Worm (Caenorhabditis elegans) whole organism, young adult: Measurements from ENCODE around the gene pqn-2.
A peak's percentile ranks its signal among the peaks of the same experiment; 100 is the strongest.

ENCODE experiments used
- B0261.1 ChIP-seq: sonication (generic microtip); optimal IDR thresholded peaks from 2 replicates; lab custom pipeline; 2016; ENCODE audit warnings: mild to moderate bottlenecking, missing genetic modification characterization, moderate library complexity, missing compliant biosample characterization
- C06A6.2 ChIP-seq: fragments of 200-800 bp; sonication (Bioruptor generic); conservative IDR thresholded peaks from 2 replicates; pipeline ENCODE4 v1.3.6; 2022; ENCODE audit warnings: missing genetic modification characterization, missing compliant biosample characterization
- F10E7.11 ChIP-seq: sonication (generic microtip); optimal IDR thresholded peaks from 2 replicates; lab custom pipeline; 2017; ENCODE audit warnings: mild to moderate bottlenecking, missing genetic modification characterization, moderate library complexity, missing compliant biosample characterization
- F37B4.10 ChIP-seq: fragments of 200-800 bp; sonication (Bioruptor generic); IDR thresholded peaks from 2 replicates; pipeline ENCODE4 v1.3.6; 2022; ENCODE audit warnings: missing genetic modification characterization, missing compliant biosample characterization
- F55B11.4 ChIP-seq: sonication (generic microtip); optimal IDR thresholded peaks from 2 replicates; lab custom pipeline; 2016; ENCODE audit warnings: missing compliant biosample characterization, missing genetic modification characterization, borderline replicate concordance; ENCODE audit not compliant: insufficient read depth
- T07F8.4 ChIP-seq: sonication (generic microtip); optimal IDR thresholded peaks from 2 replicates; lab custom pipeline; 2016; ENCODE audit warnings: mild to moderate bottlenecking, missing genetic modification characterization, moderate library complexity, missing compliant biosample characterization
- Y53G8AR.9 ChIP-seq: fragments of 200-800 bp; sonication (Bioruptor generic); conservative IDR thresholded peaks from 2 replicates; pipeline ENCODE4 v1.3.6; 2022; ENCODE audit warnings: missing genetic modification reagents, missing genetic modification characterization, missing compliant biosample characterization
- Y67H2A.10 ChIP-seq: fragments of 200-800 bp; sonication (Bioruptor generic); conservative IDR thresholded peaks from 2 replicates; pipeline ENCODE4 v1.3.6; 2022; ENCODE audit warnings: missing genetic modification reagents, missing genetic modification characterization, missing compliant biosample characterization
- attf-3 ChIP-seq: fragments of 200-800 bp; sonication (Bioruptor generic); conservative IDR thresholded peaks from 2 replicates; pipeline ENCODE4 v1.3.6; 2022; ENCODE audit warnings: missing genetic modification reagents, missing genetic modification characterization, missing compliant biosample characterization
- attf-5 ChIP-seq: fragments of 200-800 bp; sonication (Bioruptor generic); optimal IDR thresholded peaks from 2 replicates; lab custom pipeline; 2018; ENCODE audit warnings: mild to moderate bottlenecking, missing genetic modification characterization, missing compliant biosample characterization
- bed-1 ChIP-seq: fragments of 200-800 bp; sonication (Bioruptor generic); IDR thresholded peaks from 2 replicates; pipeline ENCODE4 v1.3.6; 2022; ENCODE audit warnings: missing genetic modification reagents, missing genetic modification characterization, missing compliant biosample characterization
- ceh-100 ChIP-seq: fragments of 200-800 bp; sonication (Bioruptor generic); IDR thresholded peaks from 2 replicates; pipeline ENCODE4 v1.3.6; 2022; ENCODE audit warnings: missing genetic modification reagents, missing genetic modification characterization, missing compliant biosample characterization
- egl-44 ChIP-seq: fragments of 200-800 bp; sonication (Bioruptor generic); IDR thresholded peaks from 2 replicates; pipeline ENCODE4 v1.3.6; 2022; ENCODE audit warnings: missing genetic modification reagents, missing genetic modification characterization, missing compliant biosample characterization
- egrh-3 ChIP-seq: fragments of 200-800 bp; sonication (Bioruptor generic); IDR thresholded peaks from 2 replicates; pipeline ENCODE4 v1.3.6; 2022; ENCODE audit warnings: missing genetic modification reagents, missing genetic modification characterization, missing compliant biosample characterization
- ekl-4 ChIP-seq: fragments of 200-800 bp; sonication (Bioruptor generic); IDR thresholded peaks from 2 replicates; pipeline ENCODE4 v1.3.6; 2022; ENCODE audit warnings: missing genetic modification reagents, missing genetic modification characterization, missing compliant biosample characterization
- ets-4 ChIP-seq: fragments of 200-800 bp; sonication (Bioruptor generic); optimal IDR thresholded peaks from 2 replicates; lab custom pipeline; 2018; ENCODE audit warnings: mild to moderate bottlenecking, missing genetic modification characterization, missing compliant biosample characterization
- gei-17 ChIP-seq: fragments of 200-800 bp; sonication (Bioruptor generic); optimal IDR thresholded peaks from 2 replicates; lab custom pipeline; 2018; ENCODE audit warnings: mild to moderate bottlenecking, missing genetic modification characterization, missing compliant biosample characterization
- hlh-26 ChIP-seq: fragments of 200-800 bp; sonication (Bioruptor generic); conservative IDR thresholded peaks from 2 replicates; pipeline ENCODE4 v1.3.6; 2022; ENCODE audit warnings: missing genetic modification reagents, missing genetic modification characterization, missing compliant biosample characterization
- hrde-1 ChIP-seq: sonication (generic microtip); optimal IDR thresholded peaks from 2 replicates; lab custom pipeline; 2016; ENCODE audit warnings: missing genetic modification characterization, mild to moderate bottlenecking, missing compliant biosample characterization, moderate library complexity, missing genotype, missing genetic modification reagents, borderline replicate concordance
- hsf-1 ChIP-seq: fragments of 200-800 bp; sonication (Bioruptor generic); IDR thresholded peaks from 2 replicates; pipeline ENCODE4 v1.3.6; 2022; ENCODE audit warnings: missing genetic modification reagents, missing genetic modification characterization, missing compliant biosample characterization
- let-526 ChIP-seq: fragments of 200-800 bp; sonication (Bioruptor generic); IDR thresholded peaks from 2 replicates; pipeline ENCODE4 v1.3.6; 2022; ENCODE audit warnings: missing genetic modification reagents, missing genetic modification characterization, missing compliant biosample characterization
- lin-26 ChIP-seq: fragments of 200-800 bp; sonication (Bioruptor generic); IDR thresholded peaks from 2 replicates; pipeline ENCODE4 v1.3.6; 2022; ENCODE audit warnings: missing genetic modification reagents, missing genetic modification characterization, missing compliant biosample characterization
- lin-35 ChIP-seq, 3 experiments: fragments of 150-350 bp in 2 of 3; sonication (generic microtip) in 1 of 3; optimal IDR thresholded peaks; 2 replicates each; lab custom pipeline; 2014 to 2018; ENCODE audit warnings: missing biosample characterization in 3 of 3, missing genetic modification characterization in 3 of 3, missing genetic modification reagents in 3 of 3
- lin-54 ChIP-seq: fragments of 200-800 bp; sonication (Bioruptor generic); optimal IDR thresholded peaks from 2 replicates; lab custom pipeline; 2018; ENCODE audit warnings: mild to moderate bottlenecking, missing genetic modification characterization, missing compliant biosample characterization
- lsl-1 ChIP-seq: fragments of 200-800 bp; sonication (Bioruptor generic); optimal IDR thresholded peaks from 2 replicates; lab custom pipeline; 2018; ENCODE audit warnings: mild to moderate bottlenecking, missing genetic modification characterization, moderate library complexity, missing compliant biosample characterization
- madf-3 ChIP-seq: fragments of 200-800 bp; sonication (Bioruptor generic); IDR thresholded peaks from 2 replicates; pipeline ENCODE4 v1.3.6; 2022; ENCODE audit warnings: missing genetic modification reagents, missing genetic modification characterization, missing compliant biosample characterization
- madf-8 ChIP-seq: fragments of 200-800 bp; sonication (Bioruptor generic); conservative IDR thresholded peaks from 2 replicates; pipeline ENCODE4 v1.3.6; 2022; ENCODE audit warnings: missing genetic modification reagents, missing genetic modification characterization, missing compliant biosample characterization
- mel-28 ChIP-seq: sonication (generic microtip); optimal IDR thresholded peaks from 2 replicates; lab custom pipeline; 2016; ENCODE audit warnings: borderline replicate concordance, mild to moderate bottlenecking, missing genetic modification characterization, missing compliant biosample characterization
- nfya-2 ChIP-seq: fragments of 200-800 bp; sonication (Bioruptor generic); IDR thresholded peaks from 2 replicates; pipeline ENCODE4 v1.3.6; 2022; ENCODE audit warnings: missing genetic modification reagents, missing genetic modification characterization, missing compliant biosample characterization
- nfyb-1 ChIP-seq: fragments of 200-800 bp; sonication (Bioruptor generic); IDR thresholded peaks from 2 replicates; pipeline ENCODE4 v1.3.6; 2022; ENCODE audit warnings: missing genetic modification reagents, missing genetic modification characterization, missing compliant biosample characterization
- nhr-179 ChIP-seq: sonication (generic microtip); optimal IDR thresholded peaks from 2 replicates; lab custom pipeline; 2016; ENCODE audit warnings: mild to moderate bottlenecking, missing genetic modification characterization, missing compliant biosample characterization
- nhr-27 ChIP-seq: fragments of 200-800 bp; sonication (Bioruptor generic); optimal IDR thresholded peaks from 2 replicates; lab custom pipeline; 2018; ENCODE audit warnings: mild to moderate bottlenecking, missing genetic modification characterization, moderate library complexity, missing compliant biosample characterization
- nhr-80 ChIP-seq: sonication (generic microtip); optimal IDR thresholded peaks from 2 replicates; lab custom pipeline; 2016; ENCODE audit warnings: missing genetic modification characterization, missing compliant biosample characterization
- nhr-90 ChIP-seq: sonication (generic microtip); optimal IDR thresholded peaks from 2 replicates; lab custom pipeline; 2016; ENCODE audit warnings: missing genotype, mild to moderate bottlenecking, missing genetic modification characterization, missing compliant biosample characterization
- rpc-1 ChIP-seq, 2 experiments: fragments of 150-350 bp in 1 of 2; sonication (generic microtip) in 1 of 2; optimal IDR thresholded peaks; 2 replicates each; lab custom pipeline; 2014 to 2018; ENCODE audit warnings: missing biosample characterization in 1 of 2, missing genetic modification characterization in 1 of 2, missing genetic modification reagents in 1 of 2, missing genotype in 1 of 2
- sdz-38 ChIP-seq: sonication (generic microtip); optimal IDR thresholded peaks from 2 replicates; lab custom pipeline; 2016; ENCODE audit warnings: missing genotype, missing genetic modification characterization, missing compliant biosample characterization
- sea-2 ChIP-seq: fragments of 200-800 bp; sonication (Bioruptor generic); IDR thresholded peaks from 2 replicates; pipeline ENCODE4 v1.3.6; 2022; ENCODE audit warnings: missing genetic modification characterization, missing compliant biosample characterization
- snpc-1.3 ChIP-seq: sonication (generic microtip); optimal IDR thresholded peaks from 2 replicates; lab custom pipeline; 2017; ENCODE audit warnings: missing genetic modification characterization, mild to moderate bottlenecking, missing compliant biosample characterization, antibody characterized with exemption, moderate library complexity, missing genotype, missing genetic modification reagents; ENCODE audit not compliant: insufficient read depth
- sptf-2 ChIP-seq: fragments of 200-800 bp; sonication (Bioruptor generic); optimal IDR thresholded peaks from 2 replicates; lab custom pipeline; 2018; ENCODE audit warnings: mild to moderate bottlenecking, missing genetic modification characterization, missing compliant biosample characterization
- tbp1 ChIP-seq: fragments of 200-800 bp; sonication (Bioruptor generic); optimal IDR thresholded peaks from 2 replicates; lab custom pipeline; 2018; ENCODE audit warnings: mild to moderate bottlenecking, missing genetic modification characterization, missing compliant biosample characterization
- tbx-9 ChIP-seq: sonication (generic microtip); optimal IDR thresholded peaks from 2 replicates; lab custom pipeline; 2016; ENCODE audit warnings: borderline replicate concordance, missing genetic modification characterization, inconsistent platforms, missing compliant biosample characterization
- unc-130 ChIP-seq: sonication (generic microtip); optimal IDR thresholded peaks from 2 replicates; lab custom pipeline; 2016; ENCODE audit warnings: missing genetic modification reagents, missing genetic modification characterization, missing compliant biosample characterization
- zfh-2 ChIP-seq: fragments of 200-800 bp; sonication (Bioruptor generic); conservative IDR thresholded peaks from 2 replicates; pipeline ENCODE4 v1.3.6; 2022; ENCODE audit warnings: missing genetic modification reagents, missing genetic modification characterization, missing compliant biosample characterization
- zim-3 ChIP-seq: sonication (generic microtip); optimal IDR thresholded peaks from 2 replicates; lab custom pipeline; 2017; ENCODE audit warnings: mild to moderate bottlenecking, missing genetic modification characterization, moderate library complexity, missing compliant biosample characterization
- ztf-22 ChIP-seq: fragments of 200-800 bp; sonication (Bioruptor generic); optimal IDR thresholded peaks from 2 replicates; lab custom pipeline; 2018; ENCODE audit warnings: mild to moderate bottlenecking, missing genetic modification characterization, moderate library complexity, missing compliant biosample characterization
- ztf-25 ChIP-seq: fragments of 200-800 bp; sonication (Bioruptor generic); IDR thresholded peaks from 2 replicates; pipeline ENCODE4 v1.3.6; 2022; ENCODE audit warnings: missing genetic modification reagents, missing genetic modification characterization, missing compliant biosample characterization
- ztf-28 ChIP-seq: fragments of 200-800 bp; sonication (Bioruptor generic); IDR thresholded peaks from 2 replicates; pipeline ENCODE4 v1.3.6; 2022; ENCODE audit warnings: missing genetic modification reagents, missing genetic modification characterization, missing compliant biosample characterization
- ztf-3 ChIP-seq: fragments of 200-800 bp; sonication (Bioruptor generic); optimal IDR thresholded peaks from 2 replicates; lab custom pipeline; 2018; ENCODE audit warnings: mild to moderate bottlenecking, missing genetic modification characterization, missing compliant biosample characterization

The pqn-2 gene

DNA sequence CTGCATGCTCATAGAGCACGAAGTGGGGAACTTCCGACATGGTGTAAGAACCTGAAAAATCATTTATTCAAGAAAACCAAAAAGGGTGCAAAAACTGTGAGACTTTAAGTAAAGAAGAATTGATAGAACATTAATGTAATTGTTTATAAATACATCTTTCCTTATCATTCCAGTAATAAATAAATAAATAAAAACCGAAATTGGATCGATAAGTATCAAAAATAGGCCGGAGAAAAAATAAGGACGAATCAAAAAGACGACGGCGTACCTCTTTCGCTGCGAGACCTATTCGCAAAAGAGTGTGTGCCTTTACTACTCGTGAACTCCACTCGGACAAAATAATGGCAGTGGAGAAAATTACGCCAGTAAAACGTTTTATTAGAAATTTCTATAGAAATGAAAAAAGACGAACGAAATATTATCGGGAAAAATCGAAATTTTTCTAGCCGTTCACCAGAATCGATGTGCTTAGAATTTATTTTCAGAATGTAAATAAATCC is 29.3 kb upstream of the pqn-2 start, which contains the start of gene nol-56 (continued):
- TF ChIP-seq lsl-1 (GFP tag; lab: Kevin White, UChicago) (peak; percentile 53), mel-28 (no peak), snpc-1.3 (tag; lab: Kevin White, UChicago) (peak; percentile 33), attf-5 (peak; percentile 63), nhr-179 (tag; lab: Kevin White, UChicago) (no peak), hrde-1 (tag; lab: Kevin White, UChicago) (peak; percentile 13), madf-8 (GFP tag; lab: Robert Waterston, UW) (no peak), F37B4.10 (no peak), nhr-80 (tag; lab: Kevin White, UChicago) (peak; percentile 16), lin-35 (GFP tag; optimal IDR thresholded peaks at IDR 0.05; lab: Kevin White, UChicago) (peak in 1 of 3 experiments; percentile 71), ets-4 (no peak), lin-26 (GFP tag; lab: Robert Waterston, UW) (no peak), egrh-3 (GFP tag; lab: Robert Waterston, UW) (no peak), hlh-26 (GFP tag; lab: Robert Waterston, UW) (no peak), F55B11.4 (tag; lab: Kevin White, UChicago) (no peak), lin-54 (GFP tag; lab: Kevin White, UChicago) (peak; percentile 72), bed-1 (GFP tag; lab: Robert Waterston, UW) (no peak), nhr-90 (tag; lab: Kevin White, UChicago) (no peak), ztf-22 (GFP tag; lab: Kevin White, UChicago) (no peak), Y53G8AR.9 (GFP tag; lab: Robert Waterston, UW) (0 out of 2 replicates have a peak, but pooled peaks have one; percentile 38), tbp1 (GFP tag; lab: Kevin White, UChicago) (peak; percentile 47), zim-3 (tag; lab: Kevin White, UChicago) (no peak), F10E7.11 (tag; lab: Kevin White, UChicago) (no peak), nfya-2 (GFP tag; lab: Robert Waterston, UW) (no peak), Y67H2A.10 (GFP tag; lab: Robert Waterston, UW) (no peak), tbx-9 (tag; lab: Kevin White, UChicago) (no peak), sptf-2 (GFP tag; lab: Kevin White, UChicago) (no peak), rpc-1 (optimal IDR thresholded peaks at IDR 0.05; lab: Kevin White, UChicago) (no peak), rpc-1 (tag; optimal IDR thresholded peaks at IDR 0.05; lab: Kevin White, UChicago) (no peak), ceh-100 (GFP tag; lab: Robert Waterston, UW) (no peak), ztf-25 (GFP tag; lab: Robert Waterston, UW) (no peak), let-526 (0 out of 2 replicates have a peak, but pooled peaks have one; percentile 25), B0261.1 (no peak), nfyb-1 (GFP tag; lab: Robert Waterston, UW) (0 out of 2 replicates have a peak, but pooled peaks have one; percentile 62), ztf-28 (GFP tag; lab: Robert Waterston, UW) (no peak), ztf-3 (GFP tag; lab: Kevin White, UChicago) (no peak), unc-130 (peak; percentile 49), T07F8.4 (tag; lab: Kevin White, UChicago) (no peak), madf-3 (GFP tag; lab: Robert Waterston, UW) (peak; percentile 79), nhr-27 (no peak), hsf-1 (GFP tag; lab: Robert Waterston, UW) (no peak), egl-44 (GFP tag; lab: Robert Waterston, UW) (no peak), sea-2 (no peak), gei-17 (GFP tag; lab: Kevin White, UChicago) (no peak), ekl-4 (GFP tag; lab: Robert Waterston, UW) (no peak), C06A6.2 (GFP tag; lab: Robert Waterston, UW) (no peak), sdz-38 (tag; lab: Kevin White, UChicago) (no peak), zfh-2 (GFP tag; lab: Robert Waterston, UW) (no peak), attf-3 (peak; percentile 32; the same call in 1 of the 2 replicates)
